Worm (Caenorhabditis elegans): ENCODE measurements around the gene nuo-5.

nuo-5 gene

ce11 chrV:2657682-2658081 lies 41.1 kb upstream of the nuo-5 start:
- TF ChIP-seq aly-2 (tag; optimal IDR thresholded peaks at IDR 0.05): no peak
- TF ChIP-seq dve-1 (tag; optimal IDR thresholded peaks at IDR 0.05; ENCODE audit: insufficient read depth): peak; percentile 51
- no peak for TF ChIP-seq ctbp-1 (GFP tag; IDR thresholded peaks at IDR 0.05)
- TF ChIP-seq mes-2 (tag; optimal IDR thresholded peaks at IDR 0.05; ENCODE audit: poor library complexity, severe bottlenecking): peak; percentile 27
- TF ChIP-seq Y5F2A.4 (GFP tag; optimal IDR thresholded peaks at IDR 0.05): no peak
- TF ChIP-seq lsy-2 (tag; optimal IDR thresholded peaks at IDR 0.05): peak in 1 of 2 experiments; percentile 54
- peak; percentile 10 for TF ChIP-seq dpl-1 (GFP tag; optimal IDR thresholded peaks at IDR 0.05)
- TF ChIP-seq unc-62 (GFP tag; optimal IDR thresholded peaks at IDR 0.05 in 1 of 2): peak in 1 of 2 experiments; percentile 21
- no peak for TF ChIP-seq unc-62 (tag; optimal IDR thresholded peaks at IDR 0.05)
- TF ChIP-seq nhr-25 (tag; optimal IDR thresholded peaks at IDR 0.05; ENCODE audit: borderline replicate concordance, insufficient read depth): no peak
- peak; percentile 36 for TF ChIP-seq mep-1 (tag; optimal IDR thresholded peaks at IDR 0.05)
- TF ChIP-seq hlh-11 (tag; optimal IDR thresholded peaks at IDR 0.05): peak; percentile 13
- no peak for TF ChIP-seq daf-16 (GFP tag; optimal IDR thresholded peaks at IDR 0.05)
- peak; percentile 66 for TF ChIP-seq daf-16 (tag; optimal IDR thresholded peaks at IDR 0.05)
- no peak for TF ChIP-seq tra-1 (GFP tag; IDR thresholded peaks at IDR 0.05)
- peak; percentile 9 for TF ChIP-seq pqm-1 (tag; optimal IDR thresholded peaks at IDR 0.05)
- TF ChIP-seq nhr-28 (tag; optimal IDR thresholded peaks at IDR 0.05): peak; percentile 18
- TF ChIP-seq lin-38 (GFP tag; IDR thresholded peaks at IDR 0.05): peak; percentile 90
- TF ChIP-seq mxl-2 (GFP tag; conservative IDR thresholded peaks at IDR 0.05): no peak
- no peak for TF ChIP-seq ceh-44 (GFP tag; IDR thresholded peaks at IDR 0.05)
- TF ChIP-seq tag-97 (GFP tag; IDR thresholded peaks at IDR 0.05): no peak

- TF ChIP-seq ctbp-1 (GFP tag; IDR thresholded peaks at IDR 0.05) (no peak), unc-62 (GFP tag; optimal IDR thresholded peaks at IDR 0.05 in 1 of 2) (peak in 1 of 2 experiments; percentile 93), unc-62 (tag; optimal IDR thresholded peaks at IDR 0.05) (no peak), F49E8.2 (tag; optimal IDR thresholded peaks at IDR 0.05; ENCODE audit: borderline replicate concordance) (no peak), spr-3 (GFP tag; optimal IDR thresholded peaks at IDR 0.05) (no peak)
These were observed 38.3 kb upstream of the nuo-5 start for ce11 chrV:2660457-2660856.

- no peak for TF ChIP-seq fos-1 (tag; optimal IDR thresholded peaks at IDR 0.05)
- TF ChIP-seq Y105C5A.15 (GFP tag; IDR thresholded peaks at IDR 0.05): 0 out of 2 replicates have a peak, but pooled peaks have one; percentile 47
- no peak for TF ChIP-seq zip-2 (tag; optimal IDR thresholded peaks at IDR 0.05)
- peak; percentile 8 for TF ChIP-seq nhr-102 (tag; optimal IDR thresholded peaks at IDR 0.05)
- TF ChIP-seq nhr-41 (GFP tag; IDR thresholded peaks at IDR 0.05): peak; percentile 65; the same call in 1 of the 2 replicates
- TF ChIP-seq daf-19 (GFP tag; conservative IDR thresholded peaks at IDR 0.05): no peak
- TF ChIP-seq unc-39 (tag; optimal IDR thresholded peaks at IDR 0.05): no peak
- 0 out of 2 replicates have a peak, but pooled peaks have one; percentile 50 for TF ChIP-seq php-3 (GFP tag; IDR thresholded peaks at IDR 0.05)
- no peak for TF ChIP-seq Y75B8A.6 (GFP tag; IDR thresholded peaks at IDR 0.05)
- no peak for TF ChIP-seq mep-1 (tag; optimal IDR thresholded peaks at IDR 0.05)
- peak; percentile 17; the same call in 1 of the 2 replicates for TF ChIP-seq lin-1 (GFP tag; IDR thresholded peaks at IDR 0.05)
- no peak for TF ChIP-seq dpl-1 (GFP tag; optimal IDR thresholded peaks at IDR 0.05)
- no peak for TF ChIP-seq ceh-20 (GFP tag; IDR thresholded peaks at IDR 0.05)
- TF ChIP-seq pqm-1 (tag; optimal IDR thresholded peaks at IDR 0.05): no peak
- no peak for TF ChIP-seq nhr-6 (tag; optimal IDR thresholded peaks at IDR 0.05)
- no peak for TF ChIP-seq D1046.2 (GFP tag; IDR thresholded peaks at IDR 0.05)
- no peak for TF ChIP-seq nhr-11 (tag; optimal IDR thresholded peaks at IDR 0.05)
- TF ChIP-seq mdt-29 (GFP tag; IDR thresholded peaks at IDR 0.05): 0 out of 2 replicates have a peak, but pooled peaks have one; percentile 25
- peak; percentile 85 for TF ChIP-seq pha-4 (GFP tag; IDR thresholded peaks at IDR 0.05)
- no peak for TF ChIP-seq pha-4 (tag; optimal IDR thresholded peaks at IDR 0.05)
- TF ChIP-seq nhr-48 (tag; optimal IDR thresholded peaks at IDR 0.05): no peak
- peak; percentile 72 for TF ChIP-seq Y48G9A.11 (GFP tag; IDR thresholded peaks at IDR 0.05)
- no peak for TF ChIP-seq nhr-28 (tag; optimal IDR thresholded peaks at IDR 0.05)
- peak; percentile 10 for TF ChIP-seq dve-1 (tag; optimal IDR thresholded peaks at IDR 0.05; ENCODE audit: insufficient read depth)
- TF ChIP-seq spr-1 (tag; optimal IDR thresholded peaks at IDR 0.05): no peak
- peak; percentile 48 for TF ChIP-seq T26A8.4 (GFP tag; IDR thresholded peaks at IDR 0.05)
- 0 out of 2 replicates have a peak, but pooled peaks have one; percentile 29 for TF ChIP-seq nhr-42 (GFP tag; IDR thresholded peaks at IDR 0.05)
- TF ChIP-seq unc-130 (GFP tag; optimal IDR thresholded peaks at IDR 0.05): no peak
- no peak for TF ChIP-seq attf-4 (tag; optimal IDR thresholded peaks at IDR 0.05)
These were observed 34.2 kb upstream of the nuo-5 start, which contains the start of gene ndx-2 for ce11 chrV:2664525-2665053. TSS of gene ndx-2 (minus strand) at chrV:2665003.

Measured in whole organism, L4 larva.